Worm (Caenorhabditis elegans) whole organism, L3 larva: Measurements from ENCODE around the gene del-2.

Experiments used
- R02D3.7 ChIP-seq: fragments of 150-350 bp; optimal IDR thresholded peaks from 2 replicates; lab custom pipeline; 2014; ENCODE audit warnings: missing biosample characterization, missing genetic modification characterization
- ZK546.5 ChIP-seq: sonication (generic microtip); optimal IDR thresholded peaks from 2 replicates; lab custom pipeline; 2017; ENCODE audit warnings: missing biosample characterization, missing genetic modification characterization
- aly-2 ChIP-seq: fragments of 150-350 bp; optimal IDR thresholded peaks from 2 replicates; lab custom pipeline; 2014; ENCODE audit warnings: missing biosample characterization, missing genetic modification characterization
- ama-1 ChIP-seq: fragments of 150-350 bp; optimal IDR thresholded peaks from 2 replicates; lab custom pipeline; 2018
- ceh-16 ChIP-seq: sonication (generic microtip); optimal IDR thresholded peaks from 2 replicates; lab custom pipeline; 2017; ENCODE audit warnings: missing biosample characterization, missing genetic modification characterization
- ceh-28 ChIP-seq: fragments of 150-350 bp; optimal IDR thresholded peaks from 2 replicates; lab custom pipeline; 2014; ENCODE audit warnings: missing biosample characterization, missing genetic modification reagents, missing genetic modification characterization
- ceh-82 ChIP-seq: fragments of 150-350 bp; optimal IDR thresholded peaks from 2 replicates; lab custom pipeline; 2014; ENCODE audit warnings: missing biosample characterization, missing genetic modification characterization
- ceh-9 ChIP-seq: sonication (generic microtip); optimal IDR thresholded peaks from 2 replicates; lab custom pipeline; 2018; ENCODE audit warnings: missing biosample characterization, missing genetic modification characterization
- daf-12 ChIP-seq: fragments of 150-350 bp; optimal IDR thresholded peaks from 2 replicates; lab custom pipeline; 2014; ENCODE audit warnings: missing biosample characterization, missing genetic modification reagents, missing genetic modification characterization
- egl-5 ChIP-seq: fragments of 150-350 bp; optimal IDR thresholded peaks from 2 replicates; lab custom pipeline; 2017; ENCODE audit warnings: missing biosample characterization, missing genetic modification reagents, missing genetic modification characterization, inconsistent platforms
- elt-1 ChIP-seq: fragments of 150-350 bp; optimal IDR thresholded peaks from 2 replicates; lab custom pipeline; 2014; ENCODE audit warnings: missing biosample characterization, missing genetic modification characterization
- elt-2 ChIP-seq: sonication (generic microtip); optimal IDR thresholded peaks from 2 replicates; lab custom pipeline; 2016; ENCODE audit warnings: missing genetic modification reagents, mild to moderate bottlenecking, missing genetic modification characterization, missing compliant biosample characterization
- elt-3 ChIP-seq, 3 experiments: fragments of 150-350 bp in 1 of 3; sonication (generic microtip) in 2 of 3; optimal IDR thresholded peaks; 2 replicates in 2 of 3; 4 replicates in 1 of 3; lab custom pipeline; 2014 to 2017; ENCODE audit warnings: missing biosample characterization in 3 of 3, missing genetic modification characterization in 3 of 3
- eor-1 ChIP-seq, 2 experiments: fragments of 150-350 bp; optimal IDR thresholded peaks; 2 replicates each; lab custom pipeline; 2014 to 2018; ENCODE audit warnings: missing biosample characterization in 2 of 2, missing genetic modification characterization in 2 of 2
- fkh-10 ChIP-seq: sonication (generic microtip); optimal IDR thresholded peaks from 2 replicates; lab custom pipeline; 2017; ENCODE audit warnings: missing biosample characterization, missing genetic modification reagents, missing genetic modification characterization
- fkh-2 ChIP-seq: fragments of 150-350 bp; optimal IDR thresholded peaks from 2 replicates; lab custom pipeline; 2014; ENCODE audit warnings: missing biosample characterization, missing genetic modification reagents, missing genetic modification characterization
- hmg-11 ChIP-seq: sonication (generic microtip); optimal IDR thresholded peaks from 2 replicates; lab custom pipeline; 2016; ENCODE audit warnings: missing genetic modification characterization, missing compliant biosample characterization
- lin-15B ChIP-seq: fragments of 150-350 bp; optimal IDR thresholded peaks from 2 replicates; lab custom pipeline; 2014; ENCODE audit warnings: missing biosample characterization, missing genetic modification characterization
- lin-39 ChIP-seq: fragments of 150-350 bp; optimal IDR thresholded peaks from 2 replicates; lab custom pipeline; 2018; ENCODE audit warnings: missing biosample characterization, missing genetic modification reagents, missing genetic modification characterization
- lsy-12 ChIP-seq: sonication (generic microtip); optimal IDR thresholded peaks from 2 replicates; lab custom pipeline; 2016; ENCODE audit warnings: mild to moderate bottlenecking, missing genetic modification characterization, missing compliant biosample characterization
- mml-1 ChIP-seq: fragments of 150-350 bp; sonication (generic microtip); optimal IDR thresholded peaks from 3 replicates; lab custom pipeline; 2014; ENCODE audit warnings: missing biosample characterization, missing genetic modification characterization
- nhr-11 ChIP-seq: fragments of 150-350 bp; optimal IDR thresholded peaks from 2 replicates; lab custom pipeline; 2014; ENCODE audit warnings: missing biosample characterization, missing genetic modification characterization
- nhr-12 ChIP-seq: fragments of 150-350 bp; optimal IDR thresholded peaks from 2 replicates; lab custom pipeline; 2014; ENCODE audit warnings: missing biosample characterization, missing genetic modification characterization
- nhr-23 ChIP-seq: fragments of 150-350 bp; optimal IDR thresholded peaks from 2 replicates; lab custom pipeline; 2014; ENCODE audit warnings: missing biosample characterization, missing genetic modification reagents, missing genetic modification characterization
- nhr-237 ChIP-seq: fragments of 150-350 bp; optimal IDR thresholded peaks from 2 replicates; lab custom pipeline; 2014; ENCODE audit warnings: missing biosample characterization, missing genetic modification characterization
- nhr-25 ChIP-seq: sonication (generic microtip); optimal IDR thresholded peaks from 2 replicates; lab custom pipeline; 2017; ENCODE audit warnings: missing biosample characterization, missing genetic modification characterization
- nhr-28 ChIP-seq: fragments of 150-350 bp; optimal IDR thresholded peaks from 2 replicates; lab custom pipeline; 2014; ENCODE audit warnings: missing biosample characterization, missing genetic modification characterization
- nhr-43 ChIP-seq: sonication (generic microtip); optimal IDR thresholded peaks from 2 replicates; lab custom pipeline; 2016; ENCODE audit warnings: mild to moderate bottlenecking, missing genetic modification characterization, missing compliant biosample characterization; ENCODE audit not compliant: poor library complexity, severe bottlenecking
- nhr-67 ChIP-seq: fragments of 150-350 bp; optimal IDR thresholded peaks from 2 replicates; lab custom pipeline; 2014; ENCODE audit warnings: missing biosample characterization, missing genetic modification characterization
- nhr-76 ChIP-seq: fragments of 150-350 bp; sonication (generic microtip); optimal IDR thresholded peaks from 5 replicates; lab custom pipeline; 2014; ENCODE audit warnings: missing biosample characterization, missing genetic modification characterization
- nhr-77 ChIP-seq: fragments of 150-350 bp; optimal IDR thresholded peaks from 2 replicates; lab custom pipeline; 2014; ENCODE audit warnings: missing biosample characterization, missing genetic modification characterization
- snpc-4 ChIP-seq: fragments of 150-350 bp; optimal IDR thresholded peaks from 2 replicates; lab custom pipeline; 2014; ENCODE audit warnings: missing biosample characterization, missing genetic modification characterization
- tbx-2 ChIP-seq: sonication (generic microtip); optimal IDR thresholded peaks from 2 replicates; lab custom pipeline; 2016; ENCODE audit warnings: mild to moderate bottlenecking, missing genetic modification characterization, missing compliant biosample characterization
- unc-62 ChIP-seq: fragments of 150-350 bp; sonication (generic microtip); optimal IDR thresholded peaks from 4 replicates; lab custom pipeline; 2014; ENCODE audit warnings: missing biosample characterization, missing genetic modification reagents, missing genetic modification characterization
- zag-1 ChIP-seq: fragments of 150-350 bp; optimal IDR thresholded peaks from 2 replicates; lab custom pipeline; 2014; ENCODE audit warnings: missing biosample characterization, missing genetic modification characterization

The del-2 gene

ce11 chrIV:9622272-9622671 lies 19.6 kb downstream of the del-2 start, which contains the start of gene W09C2.7:
Gene W09C2.7 (minus strand): TSS chrIV:9622372.
- TF ChIP-seq nhr-28 (tag; lab: Kevin White, UChicago) (no peak), zag-1 (tag; lab: Kevin White, UChicago) (no peak), nhr-25 (tag; lab: Kevin White, UChicago) (no peak), ama-1 (lab: Kevin White, UChicago) (no peak), ceh-9 (tag; lab: Kevin White, UChicago) (no peak), elt-3 (tag; optimal IDR thresholded peaks at IDR 0.05; lab: Kevin White, UChicago) (no peak), unc-62 (GFP tag; lab: Kevin White, UChicago) (no peak), nhr-43 (tag; lab: Kevin White, UChicago) (no peak), lin-39 (tag; lab: Kevin White, UChicago) (no peak)

- TF ChIP-seq elt-1 (tag; lab: Kevin White, UChicago) (peak; percentile 92), ama-1 (lab: Kevin White, UChicago) (no peak)
Measured at ce11 chrIV:9618836-9619235, 23.0 kb downstream of the del-2 start.

ce11 chrIV:9618015-9618414 lies 23.8 kb downstream of the del-2 start:
- TF ChIP-seq nhr-11 (no peak), nhr-12 (tag; lab: Kevin White, UChicago) (no peak), nhr-76 (tag; lab: Kevin White, UChicago) (no peak), ceh-82 (tag; lab: Kevin White, UChicago) (no peak), eor-1 (tag; optimal IDR thresholded peaks at IDR 0.05; lab: Kevin White, UChicago) (no peak), elt-1 (tag; lab: Kevin White, UChicago) (peak; percentile 99), tbx-2 (no peak), nhr-23 (tag; lab: Kevin White, UChicago) (peak; percentile 9), hmg-11 (tag; lab: Kevin White, UChicago) (no peak), aly-2 (tag; lab: Kevin White, UChicago) (no peak), mml-1 (no peak), nhr-67 (tag; lab: Kevin White, UChicago) (no peak), fkh-2 (tag; lab: Kevin White, UChicago) (no peak), snpc-4 (tag; lab: Kevin White, UChicago) (no peak), lin-39 (tag; lab: Kevin White, UChicago) (no peak), ama-1 (lab: Kevin White, UChicago) (no peak), nhr-25 (tag; lab: Kevin White, UChicago) (peak; percentile 61), R02D3.7 (tag; lab: Kevin White, UChicago) (no peak), nhr-77 (tag; lab: Kevin White, UChicago) (no peak), elt-2 (no peak), egl-5 (tag; lab: Kevin White, UChicago) (no peak)
- TF ChIP-seq, all 47 proteins: peak for 3

- no peak for TF ChIP-seq nhr-11
- no peak for TF ChIP-seq fkh-10 (GFP tag; lab: Kevin White, UChicago)
- peak; percentile 96 for TF ChIP-seq elt-1 (tag; lab: Kevin White, UChicago)
- no peak for TF ChIP-seq daf-12 (tag; lab: Kevin White, UChicago)
- TF ChIP-seq ZK546.5: no peak
- TF ChIP-seq lin-15B (tag; lab: Kevin White, UChicago): no peak
Measured at ce11 chrIV:9617358-9617757, 24.5 kb downstream of the del-2 start.

DNA sequence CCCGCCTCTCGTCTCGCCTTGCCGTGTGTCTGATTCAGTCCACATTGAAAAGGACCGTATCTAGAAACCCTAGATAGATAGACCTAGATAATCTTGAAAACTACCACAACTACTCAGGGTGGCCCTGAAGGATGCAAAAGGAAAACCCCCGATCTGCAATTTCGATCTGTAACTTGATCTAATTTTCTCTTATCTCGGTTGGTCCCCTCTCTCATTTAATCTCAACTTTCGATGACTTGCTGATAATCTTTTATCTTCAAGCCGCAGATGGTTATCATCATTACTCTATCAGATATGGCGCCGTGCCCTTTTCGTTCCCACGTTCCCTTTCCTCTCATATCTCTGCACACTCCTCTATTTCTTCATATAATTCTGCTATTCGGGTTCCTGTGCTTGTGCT lies 26.3 kb downstream of the del-2 start:
- TF ChIP-seq ceh-16 (tag; lab: Kevin White, UChicago) (peak; percentile 47), lsy-12 (tag; lab: Kevin White, UChicago) (peak; percentile 23), nhr-237 (tag; lab: Kevin White, UChicago) (no peak), ceh-28 (tag; lab: Kevin White, UChicago) (no peak), elt-1 (tag; lab: Kevin White, UChicago) (peak; percentile 100), zag-1 (tag; lab: Kevin White, UChicago) (no peak), nhr-23 (tag; lab: Kevin White, UChicago) (peak; percentile 86), nhr-25 (tag; lab: Kevin White, UChicago) (peak; percentile 67)
